Worm (Caenorhabditis elegans): ENCODE results near the gene phf-31.

ce11 chrX:10688311-10688710, 6.5 kb downstream of the phf-31 start:
- TF ChIP-seq nhr-12 (tag; optimal IDR thresholded peaks at IDR 0.05) (no peak), R02D3.7 (tag; optimal IDR thresholded peaks at IDR 0.05) (no peak)

Measured in whole organism, L2 larva.